Fruit fly (Drosophila melanogaster) whole organism, adult: Measurements from ENCODE around the gene CG31076.

Experiments
- CG14711 ChIP-seq: fragments of 200-800 bp; sonication (Bioruptor generic); optimal IDR thresholded peaks from 2 replicates; lab custom pipeline; 2018; ENCODE audit warnings: missing biosample characterization, mild to moderate bottlenecking, missing genetic modification characterization, moderate library complexity
- CG5204 ChIP-seq: fragments of 200-800 bp; sonication (Bioruptor generic); optimal IDR thresholded peaks from 2 replicates; lab custom pipeline; 2016; ENCODE audit warnings: missing biosample characterization, missing genetic modification characterization
- CG7045 ChIP-seq: fragments of 200-800 bp; sonication (Bioruptor generic); optimal IDR thresholded peaks from 2 replicates; lab custom pipeline; 2017; ENCODE audit warnings: missing biosample characterization, mild to moderate bottlenecking, missing genetic modification characterization
- CG7101 ChIP-seq: fragments of 200-800 bp; sonication (Bioruptor generic); optimal IDR thresholded peaks from 2 replicates; lab custom pipeline; 2018; ENCODE audit warnings: missing biosample characterization, mild to moderate bottlenecking, missing genetic modification characterization, moderate library complexity
- Clk ChIP-seq: fragments of 200-800 bp; sonication (Bioruptor generic); optimal IDR thresholded peaks from 2 replicates; lab custom pipeline; 2017; ENCODE audit warnings: missing biosample characterization, missing genetic modification characterization
- Crg-1 ChIP-seq: fragments of 200-800 bp; sonication (Bioruptor generic); optimal IDR thresholded peaks from 2 replicates; lab custom pipeline; 2016; ENCODE audit warnings: missing biosample characterization, missing genetic modification characterization
- bab1 ChIP-seq: fragments of 200-800 bp; sonication (Bioruptor generic); optimal IDR thresholded peaks from 3 replicates; lab custom pipeline; 2019; ENCODE audit warnings: missing biosample characterization, mild to moderate bottlenecking, missing genetic modification characterization, moderate library complexity
- kay ChIP-seq: fragments of 200-800 bp; sonication (Bioruptor generic); peaks from one replicate; lab custom pipeline; 2016; ENCODE audit warnings: missing biosample characterization, missing genetic modification characterization, borderline replicate concordance
- ovo ChIP-seq: fragments of 200-800 bp; sonication (Bioruptor generic); optimal IDR thresholded peaks from 2 replicates; lab custom pipeline; 2016; ENCODE audit warnings: missing biosample characterization, missing genetic modification characterization
- tj ChIP-seq: fragments of 200-800 bp; sonication (Bioruptor generic); optimal IDR thresholded peaks from 3 replicates; lab custom pipeline; 2017; ENCODE audit warnings: missing biosample characterization, mild to moderate bottlenecking, missing genetic modification characterization, moderate library complexity

DNA sequence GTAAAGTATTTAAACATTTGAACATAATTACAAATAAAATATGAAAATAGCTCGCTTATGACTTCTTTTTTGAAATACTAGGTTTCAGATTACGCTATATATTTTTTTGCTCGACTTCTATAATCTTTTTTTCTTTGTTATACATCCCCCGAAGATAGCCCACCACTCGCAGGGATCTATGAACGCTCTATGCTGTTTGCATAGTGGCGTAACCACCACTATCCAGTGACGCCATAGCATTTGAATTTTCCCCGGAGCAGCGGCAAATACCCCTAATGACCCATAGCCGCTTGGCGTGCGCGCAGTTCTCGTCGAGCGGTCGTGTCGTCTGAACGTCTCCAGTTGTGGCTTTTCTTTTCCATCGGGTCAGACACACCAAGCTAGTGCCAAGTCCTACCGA lies 11.4 kb downstream of the CG31076 start, which contains the start of the genes CG14253 and CG46313:
- TF ChIP-seq bab1 (GFP tag; lab: Kevin White, UChicago) (no peak), ovo (GFP tag; lab: Kevin White, UChicago) (no peak), kay (no peak), CG14711 (no peak), CG5204 (GFP tag; lab: Kevin White, UChicago) (no peak), Crg-1 (GFP tag; lab: Kevin White, UChicago) (no peak), Clk (no peak), CG7101 (tag; lab: Kevin White, UChicago) (no peak), tj (no peak), CG7045 (GFP tag; lab: Kevin White, UChicago) (no peak)
